Fruit fly (Drosophila melanogaster) whole organism, adult: Measurements from ENCODE around the gene PGAP2.

Experiments
- CG12768 ChIP-seq: fragments of 200-800 bp; sonication (Bioruptor generic); optimal IDR thresholded peaks from 2 replicates; lab custom pipeline; 2017; ENCODE audit warnings: missing biosample characterization, missing genetic modification characterization, mild to moderate bottlenecking, moderate library complexity, missing genetic modification reagents
- CG14711 ChIP-seq: fragments of 200-800 bp; sonication (Bioruptor generic); optimal IDR thresholded peaks from 2 replicates; lab custom pipeline; 2018; ENCODE audit warnings: missing biosample characterization, mild to moderate bottlenecking, missing genetic modification characterization, moderate library complexity
- CG7045 ChIP-seq: fragments of 200-800 bp; sonication (Bioruptor generic); optimal IDR thresholded peaks from 2 replicates; lab custom pipeline; 2017; ENCODE audit warnings: missing biosample characterization, mild to moderate bottlenecking, missing genetic modification characterization
- CG7101 ChIP-seq: fragments of 200-800 bp; sonication (Bioruptor generic); optimal IDR thresholded peaks from 2 replicates; lab custom pipeline; 2018; ENCODE audit warnings: missing biosample characterization, mild to moderate bottlenecking, missing genetic modification characterization, moderate library complexity
- Crg-1 ChIP-seq: fragments of 200-800 bp; sonication (Bioruptor generic); optimal IDR thresholded peaks from 2 replicates; lab custom pipeline; 2016; ENCODE audit warnings: missing biosample characterization, missing genetic modification characterization
- bab1 ChIP-seq: fragments of 200-800 bp; sonication (Bioruptor generic); optimal IDR thresholded peaks from 3 replicates; lab custom pipeline; 2019; ENCODE audit warnings: missing biosample characterization, mild to moderate bottlenecking, missing genetic modification characterization, moderate library complexity
- cnc ChIP-seq, 2 experiments: fragments of >200 bp; optimal IDR thresholded peaks; 2 replicates each; lab custom pipeline; 2017
- toe ChIP-seq: fragments of 200-800 bp; sonication (Bioruptor generic); optimal IDR thresholded peaks from 2 replicates; lab custom pipeline; 2016; ENCODE audit warnings: missing biosample characterization, missing genetic modification characterization

DNA sequence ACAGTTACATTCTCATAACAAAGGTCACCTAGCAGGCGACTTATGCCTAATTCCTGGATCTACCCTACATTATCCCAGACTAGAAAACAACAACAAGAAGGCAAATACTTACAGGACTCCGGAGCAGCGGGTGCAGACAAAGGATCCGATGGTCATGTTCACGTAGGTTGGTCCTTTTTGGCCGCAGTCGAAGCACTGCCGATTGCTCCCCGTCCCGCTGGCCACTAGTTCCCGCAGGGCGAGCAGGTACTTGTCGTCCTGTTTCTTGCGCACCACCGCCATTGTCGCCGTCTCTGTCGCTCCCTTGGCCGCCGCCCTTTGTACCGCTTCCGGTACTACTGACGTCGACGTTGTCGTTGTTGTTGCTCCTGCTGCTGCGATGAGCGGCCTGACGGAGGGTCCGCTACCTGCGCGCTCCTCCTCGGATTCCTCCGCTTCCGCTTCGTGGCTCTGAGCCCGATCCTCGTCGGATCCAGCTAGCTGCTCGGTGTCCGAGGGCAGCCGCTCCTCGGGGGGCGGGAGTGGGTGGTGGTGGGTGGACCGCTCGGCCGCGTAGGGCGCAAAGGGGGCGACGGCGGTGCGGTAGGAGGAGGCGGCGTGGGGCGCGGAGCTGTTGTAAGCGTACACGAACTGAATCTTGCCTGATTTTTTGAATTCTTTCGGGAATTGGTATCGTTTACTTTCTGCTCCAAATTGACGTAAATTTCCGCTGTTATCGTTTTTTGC, 30.6 kb upstream of the PGAP2 start:
- TF ChIP-seq CG7045 (GFP tag; lab: Kevin White, UChicago) (no peak), bab1 (GFP tag; lab: Kevin White, UChicago) (no peak), CG7101 (tag; lab: Kevin White, UChicago) (no peak), CG14711 (tag; lab: Kevin White, UChicago) (no peak), CG12768 (GFP tag; lab: Kevin White, UChicago) (no peak), Crg-1 (no peak), cnc (optimal IDR thresholded peaks at IDR 0.05; lab: Kevin White, UChicago) (no peak), toe (GFP tag; lab: Kevin White, UChicago) (no peak)
